Worm (Caenorhabditis elegans) whole organism, early embryonic: ENCODE results near the gene ani-1.

Experiments
- B0310.2 ChIP-seq: sonication (generic microtip); optimal IDR thresholded peaks from 2 replicates; lab custom pipeline; 2016; ENCODE audit warnings: mild to moderate bottlenecking, missing genetic modification characterization, missing compliant biosample characterization
- F13C5.2 ChIP-seq: sonication (generic microtip); optimal IDR thresholded peaks from 2 replicates; lab custom pipeline; 2017; ENCODE audit warnings: mild to moderate bottlenecking, missing genetic modification characterization, inconsistent platforms, missing compliant biosample characterization
- ama-1 ChIP-seq: fragments of 150-350 bp; optimal IDR thresholded peaks from 2 replicates; lab custom pipeline; 2014
- ceh-36 ChIP-seq: sonication (generic microtip); optimal IDR thresholded peaks from 2 replicates; lab custom pipeline; 2016; ENCODE audit warnings: missing genetic modification characterization, inconsistent platforms, missing compliant biosample characterization
- ets-7 ChIP-seq: sonication (generic microtip); optimal IDR thresholded peaks from 2 replicates; lab custom pipeline; 2016; ENCODE audit warnings: missing genotype, missing genetic modification characterization, missing compliant biosample characterization
- flt-1 ChIP-seq: fragments of 200-800 bp; sonication (Bioruptor generic); IDR thresholded peaks from 2 replicates; pipeline ENCODE4 v1.3.6; 2022; ENCODE audit warnings: missing genetic modification characterization, missing compliant biosample characterization
- pes-1 ChIP-seq: fragments of 200-800 bp; sonication (Bioruptor generic); IDR thresholded peaks from 2 replicates; pipeline ENCODE4 v1.3.6; 2022; ENCODE audit warnings: missing genetic modification reagents, missing genetic modification characterization, missing compliant biosample characterization
- scrt-1 ChIP-seq: fragments of 200-800 bp; sonication (Bioruptor generic); IDR thresholded peaks from 2 replicates; pipeline ENCODE4 v1.3.6; 2022; ENCODE audit warnings: missing genetic modification characterization, missing compliant biosample characterization
- sea-1 ChIP-seq: fragments of 200-800 bp; sonication (Bioruptor generic); conservative IDR thresholded peaks from 2 replicates; pipeline ENCODE4 v1.3.6; 2022; ENCODE audit warnings: missing genetic modification characterization, missing compliant biosample characterization
- tra-4 ChIP-seq: sonication (generic microtip); optimal IDR thresholded peaks from 2 replicates; lab custom pipeline; 2017; ENCODE audit warnings: missing genetic modification characterization, missing compliant biosample characterization

ce11 chrIII:12468869-12469268, 15.7 kb upstream of the ani-1 start, which contains the start of gene Y49E10.29:
- no peak for TF ChIP-seq pes-1 (GFP tag; lab: Robert Waterston, UW)
- no peak for TF ChIP-seq ama-1 (lab: Kevin White, UChicago)
- TF ChIP-seq scrt-1 = no peak
- no peak for TF ChIP-seq F13C5.2 (tag; lab: Kevin White, UChicago)
- TF ChIP-seq tra-4 = no peak
- TF ChIP-seq ets-7 (tag; lab: Kevin White, UChicago) = no peak
- TF ChIP-seq ceh-36 (tag; lab: Kevin White, UChicago) = no peak
- TF ChIP-seq flt-1 (GFP tag; lab: Robert Waterston, UW) = no peak
- TF ChIP-seq sea-1 (GFP tag; lab: Robert Waterston, UW) = no peak
- no peak for TF ChIP-seq B0310.2 (tag; lab: Kevin White, UChicago)
